Worm (Caenorhabditis elegans) whole organism, L1 larva: Measurements from ENCODE around the gene F10G7.12.

Source experiments
- C16A3.4 ChIP-seq: fragments of 150-350 bp; optimal IDR thresholded peaks from 2 replicates; lab custom pipeline; 2014; ENCODE audit warnings: missing biosample characterization, missing genetic modification characterization
- C34B4.2 ChIP-seq: sonication (generic microtip); optimal IDR thresholded peaks from 2 replicates; lab custom pipeline; 2017; ENCODE audit warnings: mild to moderate bottlenecking, missing genetic modification characterization, missing compliant biosample characterization
- F16B12.6 ChIP-seq: fragments of 150-350 bp; optimal IDR thresholded peaks from 2 replicates; lab custom pipeline; 2014; ENCODE audit warnings: missing biosample characterization, missing genetic modification characterization
- aha-1 ChIP-seq: fragments of 150-350 bp; optimal IDR thresholded peaks from 2 replicates; lab custom pipeline; 2014; ENCODE audit warnings: missing biosample characterization, missing genetic modification characterization
- ama-1 ChIP-seq: fragments of 150-350 bp; optimal IDR thresholded peaks from 2 replicates; lab custom pipeline; 2014
- blmp-1 ChIP-seq: fragments of 150-350 bp; optimal IDR thresholded peaks from 2 replicates; lab custom pipeline; 2014; ENCODE audit warnings: missing biosample characterization, missing genetic modification characterization
- ceh-82 ChIP-seq, 3 experiments: fragments of 150-350 bp in 1 of 3; sonication (generic microtip) in 2 of 3; optimal IDR thresholded peaks; 2 replicates each; lab custom pipeline; 2014 to 2017; ENCODE audit warnings: missing biosample characterization in 3 of 3, missing genetic modification characterization in 3 of 3
- dpl-1 ChIP-seq, 3 experiments: fragments of 150-350 bp in 2 of 3; sonication (generic microtip) in 1 of 3; optimal IDR thresholded peaks; 2 replicates each; lab custom pipeline; 2014 to 2017; ENCODE audit warnings: missing biosample characterization in 3 of 3, missing genetic modification characterization in 3 of 3, missing genetic modification reagents in 3 of 3
- dsc-1 ChIP-seq: sonication (generic microtip); optimal IDR thresholded peaks from 2 replicates; lab custom pipeline; 2016; ENCODE audit warnings: mild to moderate bottlenecking, missing genetic modification characterization, missing compliant biosample characterization
- efl-1 ChIP-seq, 4 experiments: fragments of 150-350 bp; optimal IDR thresholded peaks in 3 of 4; peaks in 1 of 4; 1 replicate in 1 of 4; 2 replicates in 3 of 4; lab custom pipeline; 2014; ENCODE audit warnings: missing biosample characterization in 2 of 4, missing genetic modification characterization in 2 of 4, missing genetic modification reagents in 2 of 4
- efl-3 ChIP-seq: fragments of 200-800 bp; sonication (Bioruptor generic); optimal IDR thresholded peaks from 2 replicates; lab custom pipeline; 2018; ENCODE audit warnings: mild to moderate bottlenecking, missing genetic modification characterization, missing compliant biosample characterization
- elt-2 ChIP-seq: sonication (generic microtip); optimal IDR thresholded peaks from 2 replicates; lab custom pipeline; 2016; ENCODE audit warnings: missing genetic modification characterization, mild to moderate bottlenecking, inconsistent platforms, missing compliant biosample characterization, missing genetic modification reagents
- elt-3 ChIP-seq, 6 experiments: fragments of 150-350 bp in 1 of 6; sonication (generic microtip); optimal IDR thresholded peaks; 2 replicates each; lab custom pipeline; 2017 to 2018; ENCODE audit warnings: missing biosample characterization in 6 of 6, missing genetic modification characterization in 6 of 6, inconsistent platforms in 1 of 6
- fkh-4 ChIP-seq: sonication (generic microtip); optimal IDR thresholded peaks from 2 replicates; lab custom pipeline; 2016; ENCODE audit warnings: missing compliant biosample characterization, missing genetic modification characterization, borderline replicate concordance
- hlh-17 ChIP-seq: fragments of 200-800 bp; sonication (Bioruptor generic); optimal IDR thresholded peaks from 2 replicates; lab custom pipeline; 2018; ENCODE audit warnings: missing genetic modification characterization, mild to moderate bottlenecking, missing compliant biosample characterization, moderate library complexity, borderline replicate concordance
- lin-14 ChIP-seq: fragments of 200-800 bp; sonication (Bioruptor generic); optimal IDR thresholded peaks from 2 replicates; lab custom pipeline; 2018; ENCODE audit warnings: mild to moderate bottlenecking, missing genetic modification characterization, moderate library complexity, missing compliant biosample characterization
- lir-3 ChIP-seq: sonication (generic microtip); optimal IDR thresholded peaks from 2 replicates; lab custom pipeline; 2016; ENCODE audit warnings: mild to moderate bottlenecking, missing genetic modification characterization, moderate library complexity, missing compliant biosample characterization; ENCODE audit not compliant: poor library complexity
- lsy-2 ChIP-seq, 2 experiments: fragments of 150-350 bp; optimal IDR thresholded peaks; 2 replicates each; lab custom pipeline; 2014; ENCODE audit warnings: missing biosample characterization in 2 of 2, missing genetic modification characterization in 2 of 2
- nhr-12 ChIP-seq: sonication (generic microtip); optimal IDR thresholded peaks from 2 replicates; lab custom pipeline; 2017; ENCODE audit warnings: missing biosample characterization, missing genetic modification characterization
- nhr-20 ChIP-seq: sonication (generic microtip); optimal IDR thresholded peaks from 2 replicates; lab custom pipeline; 2016; ENCODE audit warnings: mild to moderate bottlenecking, missing genetic modification characterization, missing compliant biosample characterization
- nhr-28 ChIP-seq: fragments of 150-350 bp; optimal IDR thresholded peaks from 2 replicates; lab custom pipeline; 2014; ENCODE audit warnings: missing biosample characterization, missing genetic modification characterization
- nhr-47 ChIP-seq: sonication (generic microtip); optimal IDR thresholded peaks from 2 replicates; lab custom pipeline; 2016; ENCODE audit warnings: mild to moderate bottlenecking, missing genetic modification characterization, moderate library complexity, missing compliant biosample characterization
- nhr-71 ChIP-seq: sonication (generic microtip); optimal IDR thresholded peaks from 2 replicates; lab custom pipeline; 2016; ENCODE audit warnings: mild to moderate bottlenecking, missing genetic modification characterization, moderate library complexity, missing compliant biosample characterization
- nhr-77 ChIP-seq: fragments of 150-350 bp; optimal IDR thresholded peaks from 2 replicates; lab custom pipeline; 2014; ENCODE audit warnings: missing biosample characterization, missing genetic modification characterization
- nhr-84 ChIP-seq: sonication (generic microtip); optimal IDR thresholded peaks from 2 replicates; lab custom pipeline; 2017; ENCODE audit warnings: missing biosample characterization, missing genetic modification characterization
- nhr-85 ChIP-seq: sonication (generic microtip); peaks from one replicate; lab custom pipeline; 2016; ENCODE audit warnings: missing genetic modification characterization, inconsistent platforms, missing compliant biosample characterization
- nhr-90 ChIP-seq: sonication (generic microtip); optimal IDR thresholded peaks from 2 replicates; lab custom pipeline; 2016; ENCODE audit warnings: mild to moderate bottlenecking, missing genetic modification characterization, missing compliant biosample characterization; ENCODE audit not compliant: poor library complexity
- pag-3 ChIP-seq: sonication (generic microtip); optimal IDR thresholded peaks from 2 replicates; lab custom pipeline; 2017; ENCODE audit warnings: missing genetic modification characterization, mild to moderate bottlenecking, missing compliant biosample characterization, antibody characterized with exemption, borderline replicate concordance; ENCODE audit not compliant: insufficient read depth
- pqm-1 ChIP-seq: sonication (generic microtip); optimal IDR thresholded peaks from 3 replicates; lab custom pipeline; 2017; ENCODE audit warnings: missing biosample characterization, missing genetic modification characterization
- rnt-1 ChIP-seq: sonication (generic microtip); optimal IDR thresholded peaks from 2 replicates; lab custom pipeline; 2016; ENCODE audit warnings: mild to moderate bottlenecking, missing genetic modification characterization, moderate library complexity, missing compliant biosample characterization
- skn-1 ChIP-seq: fragments of 150-350 bp; optimal IDR thresholded peaks from 2 replicates; lab custom pipeline; 2014; ENCODE audit warnings: missing biosample characterization, missing genetic modification characterization
- snu-23 ChIP-seq: sonication (generic microtip); optimal IDR thresholded peaks from 2 replicates; lab custom pipeline; 2016; ENCODE audit warnings: missing genetic modification characterization, missing compliant biosample characterization
- sox-4 ChIP-seq: sonication (generic microtip); optimal IDR thresholded peaks from 2 replicates; lab custom pipeline; 2016; ENCODE audit warnings: missing genetic modification characterization, missing compliant biosample characterization
- sup-37 ChIP-seq: fragments of 200-800 bp; sonication (Bioruptor generic); optimal IDR thresholded peaks from 2 replicates; lab custom pipeline; 2018; ENCODE audit warnings: mild to moderate bottlenecking, missing genetic modification characterization, missing compliant biosample characterization
- unc-62 ChIP-seq: fragments of 150-350 bp; optimal IDR thresholded peaks from 2 replicates; lab custom pipeline; 2014; ENCODE audit warnings: missing biosample characterization, missing genetic modification reagents, missing genetic modification characterization
- unc-98 ChIP-seq: fragments of 200-800 bp; sonication (Bioruptor generic); IDR thresholded peaks from 2 replicates; pipeline ENCODE4 v1.3.6; 2022; ENCODE audit warnings: missing genetic modification characterization, missing compliant biosample characterization
- vab-15 ChIP-seq: sonication (generic microtip); optimal IDR thresholded peaks from 2 replicates; lab custom pipeline; 2017; ENCODE audit warnings: missing genotype, mild to moderate bottlenecking, missing genetic modification characterization, missing compliant biosample characterization
- zip-4 ChIP-seq: fragments of 200-800 bp; sonication (Bioruptor generic); optimal IDR thresholded peaks from 2 replicates; lab custom pipeline; 2018; ENCODE audit warnings: mild to moderate bottlenecking, missing genetic modification characterization, moderate library complexity, missing compliant biosample characterization
- ztf-4 ChIP-seq: fragments of 150-350 bp; optimal IDR thresholded peaks from 2 replicates; lab custom pipeline; 2014; ENCODE audit warnings: missing biosample characterization, missing genetic modification characterization

Gene F10G7.12

DNA sequence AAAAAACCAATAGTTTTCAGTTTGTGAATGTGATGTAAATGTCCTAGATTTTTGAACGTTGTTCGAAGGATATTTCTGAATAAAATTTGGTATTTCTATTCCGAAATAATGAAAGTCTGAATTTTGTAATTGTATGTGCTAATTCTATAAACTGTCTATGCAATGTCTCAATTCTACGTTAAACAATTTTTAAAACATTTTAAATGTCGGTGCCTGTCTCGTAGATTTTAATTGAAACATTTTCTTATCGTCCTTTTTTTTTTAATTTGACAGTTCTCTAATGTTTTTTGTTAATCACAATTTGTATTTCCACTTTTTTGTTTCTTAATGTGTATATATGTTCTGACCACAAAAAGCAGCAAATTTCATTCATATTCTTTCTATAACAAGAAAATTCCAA, 40.2 kb downstream of the F10G7.12 start, which contains the start of gene F41C3.7:
Gene F41C3.7 (plus strand): TSS at position 301 of the 400 bp plus-strand sequence.
- TF ChIP-seq zip-4 (GFP tag; lab: Kevin White, UChicago): no peak
- TF ChIP-seq vab-15: no peak
- TF ChIP-seq dsc-1: no peak
- no peak for TF ChIP-seq nhr-12
- TF ChIP-seq C34B4.2 (tag; lab: Kevin White, UChicago): no peak

ce11 chrII:4733848-4734247, 44.3 kb downstream of the F10G7.12 start, which contains the start of gene F41C3.11:
Gene F41C3.11, minus strand, starts transcription at chrII:4733948.
- TF ChIP-seq hlh-17 (GFP tag; lab: Kevin White, UChicago) (no peak), sox-4 (tag; lab: Kevin White, UChicago) (no peak), dsc-1 (no peak), nhr-20 (tag; lab: Kevin White, UChicago) (no peak), ceh-82 (tag; optimal IDR thresholded peaks at IDR 0.05; lab: Kevin White, UChicago) (no peak), blmp-1 (tag; lab: Kevin White, UChicago) (peak; percentile 25)

DNA sequence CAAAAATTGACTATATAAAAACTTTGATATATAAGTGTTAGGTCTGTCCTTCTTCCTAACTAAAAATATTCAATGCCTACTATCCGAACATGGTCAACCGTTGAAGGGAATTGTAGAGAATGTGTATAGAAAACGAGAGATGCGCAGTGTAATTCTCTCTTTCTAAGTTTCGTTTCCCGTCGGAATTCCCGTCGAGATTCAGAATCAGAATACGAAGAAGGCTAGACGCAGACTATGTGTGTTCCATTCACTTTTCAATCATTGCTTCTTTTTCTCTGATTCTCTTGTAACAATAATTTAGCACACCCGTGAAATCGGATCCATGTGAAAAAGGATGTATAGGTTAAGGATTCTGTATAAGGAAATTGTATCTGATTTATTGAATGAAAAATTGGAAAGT, 44.9 kb downstream of the F10G7.12 start:
- TF ChIP-seq fkh-4 (tag; lab: Kevin White, UChicago) (no peak), dpl-1 (GFP tag; optimal IDR thresholded peaks at IDR 0.05; lab: Kevin White, UChicago) (no peak), sox-4 (tag; lab: Kevin White, UChicago) (no peak), ama-1 (lab: Kevin White, UChicago) (no peak), nhr-28 (no peak), efl-1 (optimal IDR thresholded peaks at IDR 0.05; lab: Kevin White, UChicago) (no peak), efl-1 (GFP tag; optimal IDR thresholded peaks at IDR 0.05 in 1 of 2; lab: Kevin White, UChicago) (no peak), elt-3 (tag; optimal IDR thresholded peaks at IDR 0.05; lab: Kevin White, UChicago) (no peak), elt-2 (tag; lab: Kevin White, UChicago) (no peak), nhr-85 (tag; lab: Kevin White, UChicago) (peak; percentile 54), pag-3 (tag; lab: Kevin White, UChicago) (no peak), unc-62 (GFP tag; lab: Kevin White, UChicago) (no peak), lsy-2 (tag; optimal IDR thresholded peaks at IDR 0.05; lab: Kevin White, UChicago) (peak in 1 of 2 experiments; percentile 11), efl-3 (GFP tag; lab: Kevin White, UChicago) (no peak), aha-1 (tag; lab: Kevin White, UChicago) (no peak), nhr-47 (no peak), ztf-4 (no peak), F16B12.6 (tag; lab: Kevin White, UChicago) (no peak), lir-3 (tag; lab: Kevin White, UChicago) (no peak), unc-98 (GFP tag; lab: Robert Waterston, UW) (no peak), sup-37 (GFP tag; lab: Kevin White, UChicago) (no peak), nhr-90 (tag; lab: Kevin White, UChicago) (no peak), blmp-1 (tag; lab: Kevin White, UChicago) (peak; percentile 100), skn-1 (tag; lab: Kevin White, UChicago) (no peak), lin-14 (GFP tag; lab: Kevin White, UChicago) (peak; percentile 65), snu-23 (no peak), pqm-1 (tag; lab: Kevin White, UChicago) (no peak), C16A3.4 (no peak), nhr-77 (tag; lab: Kevin White, UChicago) (no peak)

ce11 chrII:4736585-4736984, 47.0 kb downstream of the F10G7.12 start:
- TF ChIP-seq rnt-1: peak; percentile 38
- peak; percentile 65 for TF ChIP-seq nhr-71 (tag; lab: Kevin White, UChicago)
- TF ChIP-seq efl-1 (optimal IDR thresholded peaks at IDR 0.05; lab: Kevin White, UChicago): peak in 1 of 2 experiments; percentile 12
- peak in 1 of 2 experiments; percentile 82 for TF ChIP-seq efl-1 (GFP tag; optimal IDR thresholded peaks at IDR 0.05 in 1 of 2; lab: Kevin White, UChicago)
- no peak for TF ChIP-seq nhr-84 (tag; lab: Kevin White, UChicago)
- peak; percentile 60 for TF ChIP-seq lin-14 (GFP tag; lab: Kevin White, UChicago)
- no peak for TF ChIP-seq pqm-1 (tag; lab: Kevin White, UChicago)
- peak; percentile 19 to 20 for TF ChIP-seq lsy-2 (tag; optimal IDR thresholded peaks at IDR 0.05; lab: Kevin White, UChicago)
- TF ChIP-seq pag-3 (tag; lab: Kevin White, UChicago): peak; percentile 58
- peak; percentile 19 for TF ChIP-seq snu-23
